Worm (Caenorhabditis elegans) whole organism, L1 larva: ENCODE results near the gene Y56A3A.2.

Source experiments
- C16A3.4 ChIP-seq: fragments of 150-350 bp; optimal IDR thresholded peaks from 2 replicates; lab custom pipeline; 2014; ENCODE audit warnings: missing biosample characterization, missing genetic modification characterization
- C34B4.2 ChIP-seq: sonication (generic microtip); optimal IDR thresholded peaks from 2 replicates; lab custom pipeline; 2017; ENCODE audit warnings: mild to moderate bottlenecking, missing genetic modification characterization, missing compliant biosample characterization
- Y116A8C.19 ChIP-seq: sonication (generic microtip); optimal IDR thresholded peaks from 2 replicates; lab custom pipeline; 2016; ENCODE audit warnings: missing compliant biosample characterization, missing genetic modification characterization, borderline replicate concordance
- aha-1 ChIP-seq: fragments of 150-350 bp; optimal IDR thresholded peaks from 2 replicates; lab custom pipeline; 2014; ENCODE audit warnings: missing biosample characterization, missing genetic modification characterization
- alr-1 ChIP-seq: fragments of 200-800 bp; sonication (Bioruptor generic); optimal IDR thresholded peaks from 2 replicates; lab custom pipeline; 2018; ENCODE audit warnings: borderline replicate concordance, mild to moderate bottlenecking, missing genetic modification characterization, missing compliant biosample characterization
- aly-2 ChIP-seq: fragments of 150-350 bp; optimal IDR thresholded peaks from 2 replicates; lab custom pipeline; 2014; ENCODE audit warnings: missing biosample characterization, missing genetic modification characterization
- ama-1 ChIP-seq: fragments of 150-350 bp; optimal IDR thresholded peaks from 2 replicates; lab custom pipeline; 2014
- blmp-1 ChIP-seq: fragments of 150-350 bp; optimal IDR thresholded peaks from 2 replicates; lab custom pipeline; 2014; ENCODE audit warnings: missing biosample characterization, missing genetic modification characterization
- ceh-63 ChIP-seq: fragments of 200-800 bp; sonication (Bioruptor generic); optimal IDR thresholded peaks from 2 replicates; lab custom pipeline; 2018; ENCODE audit warnings: mild to moderate bottlenecking, missing genetic modification characterization, missing compliant biosample characterization
- ceh-8 ChIP-seq: fragments of 200-800 bp; sonication (Bioruptor generic); optimal IDR thresholded peaks from 2 replicates; lab custom pipeline; 2018; ENCODE audit warnings: mild to moderate bottlenecking, missing genetic modification characterization, moderate library complexity, missing compliant biosample characterization
- ceh-82 ChIP-seq, 3 experiments: fragments of 150-350 bp in 1 of 3; sonication (generic microtip) in 2 of 3; optimal IDR thresholded peaks; 2 replicates each; lab custom pipeline; 2014 to 2017; ENCODE audit warnings: missing biosample characterization in 3 of 3, missing genetic modification characterization in 3 of 3
- ceh-90 ChIP-seq: sonication (generic microtip); optimal IDR thresholded peaks from 2 replicates; lab custom pipeline; 2016; ENCODE audit warnings: missing genetic modification characterization, missing compliant biosample characterization
- ces-1 ChIP-seq: fragments of 150-350 bp; optimal IDR thresholded peaks from 2 replicates; lab custom pipeline; 2014; ENCODE audit warnings: missing biosample characterization, missing genetic modification reagents, missing genetic modification characterization
- efl-3 ChIP-seq: fragments of 200-800 bp; sonication (Bioruptor generic); optimal IDR thresholded peaks from 2 replicates; lab custom pipeline; 2018; ENCODE audit warnings: mild to moderate bottlenecking, missing genetic modification characterization, missing compliant biosample characterization
- egl-27 ChIP-seq, 2 experiments: fragments of 150-350 bp in 1 of 2; sonication (generic microtip); optimal IDR thresholded peaks; 3 replicates each; lab custom pipeline; 2017 to 2018; ENCODE audit warnings: missing biosample characterization in 2 of 2, missing genetic modification characterization in 2 of 2, missing genetic modification reagents in 2 of 2
- elt-3 ChIP-seq, 6 experiments: fragments of 150-350 bp in 1 of 6; sonication (generic microtip); optimal IDR thresholded peaks; 2 replicates each; lab custom pipeline; 2017 to 2018; ENCODE audit warnings: missing biosample characterization in 6 of 6, missing genetic modification characterization in 6 of 6, inconsistent platforms in 1 of 6
- fkh-10 ChIP-seq: sonication (generic microtip); optimal IDR thresholded peaks from 2 replicates; lab custom pipeline; 2017; ENCODE audit warnings: missing biosample characterization, missing genetic modification reagents, missing genetic modification characterization
- fkh-8 ChIP-seq: sonication (generic microtip); optimal IDR thresholded peaks from 2 replicates; lab custom pipeline; 2016; ENCODE audit warnings: mild to moderate bottlenecking, missing genetic modification characterization, missing compliant biosample characterization
- grh-1 ChIP-seq: fragments of 200-800 bp; sonication (Bioruptor generic); IDR thresholded peaks from 2 replicates; pipeline ENCODE4 v1.3.6; 2022; ENCODE audit warnings: missing genetic modification reagents, missing genetic modification characterization, missing compliant biosample characterization
- hlh-4 ChIP-seq: sonication (generic microtip); optimal IDR thresholded peaks from 2 replicates; lab custom pipeline; 2016; ENCODE audit warnings: mild to moderate bottlenecking, missing genetic modification characterization, missing compliant biosample characterization
- irx-1 ChIP-seq: sonication (generic microtip); optimal IDR thresholded peaks from 2 replicates; lab custom pipeline; 2016; ENCODE audit warnings: missing genetic modification characterization, missing compliant biosample characterization
- isw-1 ChIP-seq: fragments of 200-800 bp; sonication (Bioruptor generic); IDR thresholded peaks from 2 replicates; pipeline ENCODE4 v1.3.6; 2022; ENCODE audit warnings: missing genetic modification characterization, missing compliant biosample characterization
- jun-1 ChIP-seq: fragments of 150-350 bp; optimal IDR thresholded peaks from 2 replicates; lab custom pipeline; 2014; ENCODE audit warnings: missing biosample characterization, missing genetic modification reagents, missing genetic modification characterization
- lin-13 ChIP-seq: fragments of 150-350 bp; optimal IDR thresholded peaks from 2 replicates; lab custom pipeline; 2014; ENCODE audit warnings: missing biosample characterization, missing genetic modification reagents, missing genetic modification characterization
- lin-14 ChIP-seq: fragments of 200-800 bp; sonication (Bioruptor generic); optimal IDR thresholded peaks from 2 replicates; lab custom pipeline; 2018; ENCODE audit warnings: mild to moderate bottlenecking, missing genetic modification characterization, moderate library complexity, missing compliant biosample characterization
- lin-39 ChIP-seq: fragments of 150-350 bp; optimal IDR thresholded peaks from 2 replicates; lab custom pipeline; 2014; ENCODE audit warnings: missing biosample characterization, missing genetic modification reagents, missing genetic modification characterization
- lsy-2 ChIP-seq, 2 experiments: fragments of 150-350 bp; optimal IDR thresholded peaks; 2 replicates each; lab custom pipeline; 2014; ENCODE audit warnings: missing biosample characterization in 2 of 2, missing genetic modification characterization in 2 of 2
- mab-9 ChIP-seq: fragments of 200-800 bp; sonication (Bioruptor generic); IDR thresholded peaks from 2 replicates; pipeline ENCODE4 v1.3.6; 2022; ENCODE audit warnings: missing genetic modification reagents, missing genetic modification characterization, missing compliant biosample characterization
- mdl-1 ChIP-seq, 2 experiments: fragments of 150-350 bp; optimal IDR thresholded peaks; 2 replicates each; lab custom pipeline; 2014 to 2017; ENCODE audit warnings: missing biosample characterization in 2 of 2, missing genetic modification characterization in 2 of 2, inconsistent platforms in 1 of 2
- mef-2 ChIP-seq: fragments of 150-350 bp; optimal IDR thresholded peaks from 2 replicates; lab custom pipeline; 2014; ENCODE audit warnings: missing biosample characterization, missing genetic modification characterization
- mep-1 ChIP-seq: fragments of 150-350 bp; optimal IDR thresholded peaks from 2 replicates; lab custom pipeline; 2014; ENCODE audit warnings: missing biosample characterization, missing genetic modification characterization
- nhr-12 ChIP-seq: sonication (generic microtip); optimal IDR thresholded peaks from 2 replicates; lab custom pipeline; 2017; ENCODE audit warnings: missing biosample characterization, missing genetic modification characterization
- nhr-237 ChIP-seq: fragments of 150-350 bp; optimal IDR thresholded peaks from 2 replicates; lab custom pipeline; 2014; ENCODE audit warnings: missing biosample characterization, missing genetic modification characterization
- nhr-47 ChIP-seq: sonication (generic microtip); optimal IDR thresholded peaks from 2 replicates; lab custom pipeline; 2016; ENCODE audit warnings: mild to moderate bottlenecking, missing genetic modification characterization, moderate library complexity, missing compliant biosample characterization
- nhr-77 ChIP-seq: fragments of 150-350 bp; optimal IDR thresholded peaks from 2 replicates; lab custom pipeline; 2014; ENCODE audit warnings: missing biosample characterization, missing genetic modification characterization
- pag-3 ChIP-seq: sonication (generic microtip); optimal IDR thresholded peaks from 2 replicates; lab custom pipeline; 2017; ENCODE audit warnings: missing genetic modification characterization, mild to moderate bottlenecking, missing compliant biosample characterization, antibody characterized with exemption, borderline replicate concordance; ENCODE audit not compliant: insufficient read depth
- pax-3 ChIP-seq: fragments of 200-800 bp; sonication (Bioruptor generic); optimal IDR thresholded peaks from 2 replicates; lab custom pipeline; 2018; ENCODE audit warnings: mild to moderate bottlenecking, missing genetic modification characterization, moderate library complexity, missing compliant biosample characterization
- pqm-1 ChIP-seq: sonication (generic microtip); optimal IDR thresholded peaks from 3 replicates; lab custom pipeline; 2017; ENCODE audit warnings: missing biosample characterization, missing genetic modification characterization
- skn-1 ChIP-seq: fragments of 150-350 bp; optimal IDR thresholded peaks from 2 replicates; lab custom pipeline; 2014; ENCODE audit warnings: missing biosample characterization, missing genetic modification characterization
- snpc-4 ChIP-seq: fragments of 150-350 bp; optimal IDR thresholded peaks from 2 replicates; lab custom pipeline; 2014; ENCODE audit warnings: missing biosample characterization, missing genetic modification characterization
- snu-23 ChIP-seq: sonication (generic microtip); optimal IDR thresholded peaks from 2 replicates; lab custom pipeline; 2016; ENCODE audit warnings: missing genetic modification characterization, missing compliant biosample characterization
- swsn-7 ChIP-seq: sonication (generic microtip); optimal IDR thresholded peaks from 2 replicates; lab custom pipeline; 2016; ENCODE audit warnings: missing genetic modification characterization, missing compliant biosample characterization
- tbx-2 ChIP-seq: sonication (generic microtip); optimal IDR thresholded peaks from 2 replicates; lab custom pipeline; 2016; ENCODE audit warnings: missing genetic modification characterization, missing compliant biosample characterization
- unc-30 ChIP-seq: sonication (generic microtip); optimal IDR thresholded peaks from 2 replicates; lab custom pipeline; 2017; ENCODE audit warnings: missing biosample characterization, missing genetic modification characterization
- unc-62 ChIP-seq: fragments of 150-350 bp; optimal IDR thresholded peaks from 2 replicates; lab custom pipeline; 2014; ENCODE audit warnings: missing biosample characterization, missing genetic modification reagents, missing genetic modification characterization
- vab-15 ChIP-seq: sonication (generic microtip); optimal IDR thresholded peaks from 2 replicates; lab custom pipeline; 2017; ENCODE audit warnings: missing genotype, mild to moderate bottlenecking, missing genetic modification characterization, missing compliant biosample characterization
- xbp-1 ChIP-seq: sonication (generic microtip); optimal IDR thresholded peaks from 2 replicates; lab custom pipeline; 2016; ENCODE audit warnings: missing genetic modification characterization, missing compliant biosample characterization
- zip-4 ChIP-seq: fragments of 200-800 bp; sonication (Bioruptor generic); optimal IDR thresholded peaks from 2 replicates; lab custom pipeline; 2018; ENCODE audit warnings: mild to moderate bottlenecking, missing genetic modification characterization, moderate library complexity, missing compliant biosample characterization
- ztf-11 ChIP-seq, 2 experiments: sonication (generic microtip); optimal IDR thresholded peaks; 2 replicates each; lab custom pipeline; 2016 to 2017; ENCODE audit warnings: missing genetic modification characterization in 2 of 2, missing biosample characterization in 1 of 2, missing compliant biosample characterization in 1 of 2
- ztf-4 ChIP-seq: fragments of 150-350 bp; optimal IDR thresholded peaks from 2 replicates; lab custom pipeline; 2014; ENCODE audit warnings: missing biosample characterization, missing genetic modification characterization

Y56A3A.2 gene

ce11 chrIII:11824580-11824979, 37.5 kb downstream of the Y56A3A.2 start:
- TF ChIP-seq unc-62 (GFP tag; lab: Kevin White, UChicago) (no peak), C16A3.4 (tag; lab: Kevin White, UChicago) (no peak), efl-3 (GFP tag; lab: Kevin White, UChicago) (no peak)

- TF ChIP-seq mdl-1 (tag; optimal IDR thresholded peaks at IDR 0.05; lab: Kevin White, UChicago) (no peak), mep-1 (tag; lab: Kevin White, UChicago) (no peak), fkh-8 (tag; lab: Kevin White, UChicago) (no peak), ceh-63 (no peak), pag-3 (no peak), ama-1 (lab: Kevin White, UChicago) (no peak), ceh-8 (GFP tag; lab: Kevin White, UChicago) (no peak), nhr-12 (no peak), nhr-237 (tag; lab: Kevin White, UChicago) (no peak), pqm-1 (tag; lab: Kevin White, UChicago) (no peak), irx-1 (tag; lab: Kevin White, UChicago) (no peak), nhr-77 (no peak), grh-1 (GFP tag; lab: Robert Waterston, UW) (no peak), vab-15 (tag; lab: Kevin White, UChicago) (no peak), fkh-10 (GFP tag; lab: Kevin White, UChicago) (no peak)
Observed at ce11 chrIII:11824088-11824487, 38.0 kb downstream of the Y56A3A.2 start.

- TF ChIP-seq alr-1 = no peak
- TF ChIP-seq nhr-47 = peak; percentile 82
- no peak for TF ChIP-seq aly-2 (tag; lab: Kevin White, UChicago)
- peak; percentile 74 for TF ChIP-seq blmp-1 (tag; lab: Kevin White, UChicago)
- no peak for TF ChIP-seq ceh-63
- no peak for TF ChIP-seq C34B4.2 (tag; lab: Kevin White, UChicago)
- no peak for TF ChIP-seq ces-1 (GFP tag; lab: Kevin White, UChicago)
- TF ChIP-seq nhr-77 = peak; percentile 82
- peak; percentile 27 for TF ChIP-seq aha-1 (tag; lab: Kevin White, UChicago)
- TF ChIP-seq unc-30 (tag; lab: Kevin White, UChicago) = no peak
- TF ChIP-seq hlh-4 = no peak
- TF ChIP-seq lin-14 (GFP tag; lab: Kevin White, UChicago) = peak; percentile 94
- peak; percentile 60 for TF ChIP-seq irx-1 (tag; lab: Kevin White, UChicago)
- TF ChIP-seq zip-4 (GFP tag; lab: Kevin White, UChicago) = no peak
- TF ChIP-seq snpc-4 (tag; lab: Kevin White, UChicago) = peak; percentile 88
- TF ChIP-seq elt-3 (tag; optimal IDR thresholded peaks at IDR 0.05; lab: Kevin White, UChicago) = peak in 4 of 6 experiments; percentile 23 to 91 (median 54)
- TF ChIP-seq lsy-2 (tag; optimal IDR thresholded peaks at IDR 0.05; lab: Kevin White, UChicago) = peak; percentile 96 to 99
- peak; percentile 75 for TF ChIP-seq swsn-7 (tag; lab: Kevin White, UChicago)
- peak; percentile 88 for TF ChIP-seq skn-1 (tag; lab: Kevin White, UChicago)
- TF ChIP-seq tbx-2 (tag; lab: Kevin White, UChicago) = peak; percentile 88
- TF ChIP-seq nhr-237 (tag; lab: Kevin White, UChicago) = peak; percentile 16
- TF ChIP-seq ztf-4 (tag; lab: Kevin White, UChicago) = peak; percentile 39
- peak; percentile 48 to 93 (median 52) for TF ChIP-seq ceh-82 (tag; optimal IDR thresholded peaks at IDR 0.05; lab: Kevin White, UChicago)
- peak in 1 of 2 experiments; percentile 22 for TF ChIP-seq ztf-11 (tag; optimal IDR thresholded peaks at IDR 0.05; lab: Kevin White, UChicago)
- TF ChIP-seq mab-9 (GFP tag; lab: Robert Waterston, UW) = 0 out of 2 replicates have a peak, but pooled peaks have one; percentile 9
- no peak for TF ChIP-seq ceh-90 (tag; lab: Kevin White, UChicago)
- no peak for TF ChIP-seq mef-2 (tag; lab: Kevin White, UChicago)
- peak; percentile 1 to 44 for TF ChIP-seq egl-27 (tag; optimal IDR thresholded peaks at IDR 0.05; lab: Kevin White, UChicago)
- TF ChIP-seq Y116A8C.19 (tag; lab: Kevin White, UChicago) = no peak
- TF ChIP-seq jun-1 (tag; lab: Kevin White, UChicago) = peak; percentile 52
- peak; percentile 74 for TF ChIP-seq isw-1
- peak; percentile 44 for TF ChIP-seq lin-39 (tag; lab: Kevin White, UChicago)
- TF ChIP-seq xbp-1 (tag; lab: Kevin White, UChicago) = peak; percentile 73
- TF ChIP-seq lin-13 (GFP tag; lab: Kevin White, UChicago) = peak; percentile 91
- peak; percentile 93 for TF ChIP-seq snu-23
- TF ChIP-seq pax-3 (tag; lab: Kevin White, UChicago) = peak; percentile 55
Observed at ce11 chrIII:11823260-11823659, 38.8 kb downstream of the Y56A3A.2 start, which contains the start of gene C18D11.3. TSS of gene C18D11.3 (plus strand) at chrIII:11823448.
